Worm (Caenorhabditis elegans) whole organism, L4 larva: ENCODE measurements around the gene C39D10.8.

Source experiments
- ama-1 ChIP-seq: fragments of 150-350 bp; optimal IDR thresholded peaks from 2 replicates; lab custom pipeline; 2014; ENCODE audit warnings: inconsistent platforms, mixed read lengths
- attf-4 ChIP-seq: sonication (generic microtip); optimal IDR thresholded peaks from 3 replicates; lab custom pipeline; 2017; ENCODE audit warnings: missing biosample characterization, missing genetic modification characterization
- daf-12 ChIP-seq: fragments of 150-350 bp; optimal IDR thresholded peaks from 2 replicates; lab custom pipeline; 2014; ENCODE audit warnings: missing biosample characterization, missing genetic modification reagents, missing genetic modification characterization
- lin-29 ChIP-seq: fragments of 200-800 bp; sonication (Bioruptor generic); IDR thresholded peaks from 2 replicates; pipeline ENCODE4 v1.3.6; 2022; ENCODE audit warnings: missing genetic modification reagents, missing genetic modification characterization, missing compliant biosample characterization
- madf-5 ChIP-seq, 2 experiments: fragments of 200-800 bp; sonication (Bioruptor generic); IDR thresholded peaks; 2 replicates each; pipeline ENCODE4 v1.3.6; 2022; ENCODE audit warnings: missing compliant biosample characterization in 2 of 2, missing genetic modification characterization in 2 of 2
- nhr-10 ChIP-seq: fragments of 150-350 bp; optimal IDR thresholded peaks from 2 replicates; lab custom pipeline; 2014; ENCODE audit warnings: missing biosample characterization, missing genetic modification characterization
- snpc-4 ChIP-seq: fragments of 150-350 bp; optimal IDR thresholded peaks from 2 replicates; lab custom pipeline; 2014; ENCODE audit warnings: missing biosample characterization, missing genetic modification characterization

DNA sequence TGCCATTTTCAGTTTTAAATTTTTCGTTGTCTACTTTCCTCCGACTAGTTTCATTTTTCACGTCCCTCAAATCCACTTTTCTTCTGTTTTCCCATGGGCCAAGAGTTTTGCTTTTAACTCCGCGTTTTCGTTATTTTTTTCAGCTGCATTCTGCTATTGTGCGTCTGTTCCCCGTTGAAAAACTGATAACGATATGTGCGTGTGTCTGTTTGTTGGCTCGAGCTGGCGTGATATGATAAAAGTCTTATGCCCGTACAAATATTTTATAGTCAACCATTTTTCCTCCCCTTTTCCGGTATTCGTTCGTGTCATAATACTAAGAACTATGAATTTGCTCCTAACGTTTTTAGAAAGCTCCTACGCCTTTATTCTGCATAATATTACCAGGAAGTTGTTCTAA is 21.1 kb upstream of the C39D10.8 start:
- no peak for TF ChIP-seq lin-29 (GFP tag; lab: Robert Waterston, UW)
- TF ChIP-seq ama-1: no peak
- TF ChIP-seq snpc-4: no peak
- no peak for TF ChIP-seq madf-5 (GFP tag; IDR thresholded peaks at IDR 0.05; lab: Robert Waterston, UW)
- no peak for TF ChIP-seq nhr-10 (tag; lab: Kevin White, UChicago)
- no peak for TF ChIP-seq attf-4 (tag; lab: Kevin White, UChicago)
- no peak for TF ChIP-seq daf-12 (tag; lab: Kevin White, UChicago)
